Worm (Caenorhabditis elegans) whole organism, midembryonic: Measurements from ENCODE around the gene F08D12.7.

ENCODE experiments used
- T22C8.4 ChIP-seq: fragments of 200-800 bp; sonication (Bioruptor generic); IDR thresholded peaks from 2 replicates; pipeline ENCODE4 v1.3.6; 2022; ENCODE audit warnings: missing genetic modification characterization, missing compliant biosample characterization
- med-1 ChIP-seq: sonication (generic microtip); optimal IDR thresholded peaks from 2 replicates; lab custom pipeline; 2017; ENCODE audit warnings: missing genetic modification characterization, mild to moderate bottlenecking, missing compliant biosample characterization, antibody characterized with exemption, missing genetic modification reagents; ENCODE audit not compliant: insufficient read depth
- tab-1 ChIP-seq: fragments of 200-800 bp; sonication (Bioruptor generic); IDR thresholded peaks from 2 replicates; pipeline ENCODE4 v1.3.6; 2022; ENCODE audit warnings: missing genetic modification characterization, missing compliant biosample characterization

- TF ChIP-seq med-1 (GFP tag; lab: Kevin White, UChicago) (no peak), T22C8.4 (GFP tag; lab: Robert Waterston, UW) (no peak), tab-1 (GFP tag; lab: Robert Waterston, UW) (no peak)
Observed at ce11 chrII:2734266-2734665, 34.7 kb downstream of the F08D12.7 start.
